Worm (Caenorhabditis elegans) whole organism, midembryonic: Measurements from ENCODE around the gene F43C11.3.

Experiments used
- T22C8.4 ChIP-seq: fragments of 200-800 bp; sonication (Bioruptor generic); IDR thresholded peaks from 2 replicates; pipeline ENCODE4 v1.3.6; 2022; ENCODE audit warnings: missing genetic modification characterization, missing compliant biosample characterization
- cog-1 ChIP-seq: sonication (generic microtip); optimal IDR thresholded peaks from 2 replicates; lab custom pipeline; 2016; ENCODE audit warnings: missing genetic modification characterization, missing compliant biosample characterization
- flt-1 ChIP-seq: fragments of 200-800 bp; sonication (Bioruptor generic); IDR thresholded peaks from 2 replicates; pipeline ENCODE4 v1.3.6; 2022; ENCODE audit warnings: missing genetic modification characterization, missing compliant biosample characterization
- klf-2 ChIP-seq: fragments of 200-800 bp; sonication (Bioruptor generic); conservative IDR thresholded peaks from 2 replicates; pipeline ENCODE4 v1.3.6; 2022; ENCODE audit warnings: missing genetic modification reagents, missing genetic modification characterization, missing compliant biosample characterization
- tab-1 ChIP-seq: fragments of 200-800 bp; sonication (Bioruptor generic); IDR thresholded peaks from 2 replicates; pipeline ENCODE4 v1.3.6; 2022; ENCODE audit warnings: missing genetic modification characterization, missing compliant biosample characterization
- ztf-29 ChIP-seq: fragments of 200-800 bp; sonication (Bioruptor generic); IDR thresholded peaks from 2 replicates; pipeline ENCODE4 v1.3.6; 2022; ENCODE audit warnings: missing genetic modification reagents, missing genetic modification characterization, missing compliant biosample characterization

The F43C11.3 gene

ce11 chrII:2399810-2400209, 46.7 kb downstream of the F43C11.3 start:
- TF ChIP-seq cog-1 (tag; lab: Kevin White, UChicago), result no peak
- no peak for TF ChIP-seq tab-1 (GFP tag; lab: Robert Waterston, UW)
- no peak for TF ChIP-seq ztf-29
- TF ChIP-seq flt-1 (GFP tag; lab: Robert Waterston, UW), result no peak
- TF ChIP-seq klf-2, result no peak
- no peak for TF ChIP-seq T22C8.4 (GFP tag; lab: Robert Waterston, UW)
